Fruit fly (Drosophila melanogaster): ENCODE results near the gene CG31251.

DNA sequence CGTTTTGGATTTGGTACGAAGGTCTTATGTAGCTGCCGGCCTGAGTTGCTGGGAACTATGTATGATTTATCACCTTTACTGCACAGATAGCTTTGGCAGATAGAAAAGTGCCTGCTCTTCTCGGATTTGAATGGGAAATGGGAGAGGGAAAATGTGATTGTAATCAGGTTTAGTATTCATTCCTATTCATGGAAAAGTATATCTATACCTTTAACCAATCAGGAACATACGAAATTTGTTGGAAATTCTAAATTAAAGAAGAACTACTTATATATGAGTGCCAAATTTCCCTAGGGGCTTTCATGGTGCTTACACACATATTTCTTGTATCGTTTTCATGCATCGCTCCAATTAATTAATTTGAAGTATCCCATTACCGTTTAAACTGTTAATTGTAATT lies 40.2 kb upstream of the CG31251 start, which contains the start of gene Atg8b:
- TF ChIP-seq Spps (tag; optimal IDR thresholded peaks at IDR 0.05) (no peak), CG8478 (optimal IDR thresholded peaks at IDR 0.05) (no peak), CG18476 (GFP tag; optimal IDR thresholded peaks at IDR 0.05) (no peak), zfh1 (GFP tag; IDR thresholded peaks at IDR 0.05) (no peak), HLH54F (GFP tag; optimal IDR thresholded peaks at IDR 0.05) (no peak), trh (GFP tag; optimal IDR thresholded peaks at IDR 0.05) (no peak), jing (GFP tag; optimal IDR thresholded peaks at IDR 0.05) (no peak)
